Worm (Caenorhabditis elegans): Measurements from ENCODE around the gene lin-49.

Gene lin-49

DNA sequence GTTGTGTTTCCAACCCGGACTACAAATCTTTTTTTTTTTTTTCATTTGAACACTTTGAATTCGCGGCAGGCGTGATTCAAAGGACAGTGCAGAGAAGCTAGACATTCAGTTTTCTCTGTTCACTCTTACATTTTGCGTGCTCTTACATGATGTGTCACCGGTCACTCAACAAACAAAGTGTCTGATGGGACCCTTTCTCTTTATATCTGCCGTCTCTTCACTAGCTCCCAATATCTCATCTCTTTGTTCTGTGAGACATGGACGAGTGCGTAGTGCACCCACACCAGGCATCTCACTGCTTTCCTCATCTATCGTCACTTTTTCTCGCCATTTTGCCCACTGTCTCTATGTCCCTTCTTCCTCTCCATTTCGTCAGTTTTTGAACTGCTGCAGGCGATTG, 33.4 kb upstream of the lin-49 start (continued):
- TF ChIP-seq tag-97 (GFP tag; IDR thresholded peaks at IDR 0.05) (no peak), nhr-77 (tag; optimal IDR thresholded peaks at IDR 0.05) (no peak), lin-13 (GFP tag; optimal IDR thresholded peaks at IDR 0.05) (peak; percentile 50), lsy-2 (tag; optimal IDR thresholded peaks at IDR 0.05) (peak; percentile 30 to 51), hlh-30 (tag; optimal IDR thresholded peaks at IDR 0.05; ENCODE audit: insufficient read depth) (peak; percentile 50), nhr-48 (tag; optimal IDR thresholded peaks at IDR 0.05) (peak; percentile 92), hlh-11 (tag; optimal IDR thresholded peaks at IDR 0.05) (peak; percentile 71), nhr-11 (tag; optimal IDR thresholded peaks at IDR 0.05) (peak; percentile 71), ces-1 (GFP tag; optimal IDR thresholded peaks at IDR 0.05) (no peak), mdl-1 (tag; optimal IDR thresholded peaks at IDR 0.05) (peak in 1 of 2 experiments; percentile 26), dmd-8 (GFP tag; IDR thresholded peaks at IDR 0.05) (no peak), F49E8.2 (tag; optimal IDR thresholded peaks at IDR 0.05; ENCODE audit: borderline replicate concordance) (no peak), nhr-102 (tag; optimal IDR thresholded peaks at IDR 0.05) (peak; percentile 21), nhr-28 (tag; optimal IDR thresholded peaks at IDR 0.05) (peak; percentile 55), hif-1 (tag; optimal IDR thresholded peaks at IDR 0.05) (peak in 1 of 2 experiments; percentile 23), spr-3 (GFP tag; optimal IDR thresholded peaks at IDR 0.05) (no peak), ctbp-1 (GFP tag; IDR thresholded peaks at IDR 0.05) (no peak), ceh-62 (tag; optimal IDR thresholded peaks at IDR 0.05) (no peak), dve-1 (tag; optimal IDR thresholded peaks at IDR 0.05; ENCODE audit: insufficient read depth) (peak; percentile 33), php-3 (GFP tag; IDR thresholded peaks at IDR 0.05) (0 out of 2 replicates have a peak, but pooled peaks have one; percentile 12), Y48G9A.11 (GFP tag; IDR thresholded peaks at IDR 0.05) (no peak)

- no peak for TF ChIP-seq ztf-7 (tag; optimal IDR thresholded peaks at IDR 0.05)
- peak in 1 of 2 experiments; percentile 33 for TF ChIP-seq lsy-2 (tag; optimal IDR thresholded peaks at IDR 0.05)
- TF ChIP-seq hlh-30 (tag; optimal IDR thresholded peaks at IDR 0.05; ENCODE audit: insufficient read depth), result peak; percentile 60
Observed at ce11 chrIV:8587605-8588004, 32.9 kb upstream of the lin-49 start.

- no peak for TF ChIP-seq spr-1 (tag; optimal IDR thresholded peaks at IDR 0.05)
- no peak for TF ChIP-seq nhr-28 (tag; optimal IDR thresholded peaks at IDR 0.05)
- no peak for TF ChIP-seq nhr-11 (tag; optimal IDR thresholded peaks at IDR 0.05)
- no peak for TF ChIP-seq nhr-111 (GFP tag; optimal IDR thresholded peaks at IDR 0.05)
- no peak for TF ChIP-seq mdl-1 (tag; optimal IDR thresholded peaks at IDR 0.05)
- TF ChIP-seq duxl-1 (tag; optimal IDR thresholded peaks at IDR 0.05; ENCODE audit: poor library complexity), result no peak
- no peak for TF ChIP-seq nhr-77 (tag; optimal IDR thresholded peaks at IDR 0.05)
- TF ChIP-seq Y5F2A.4 (GFP tag; optimal IDR thresholded peaks at IDR 0.05), result no peak
- no peak for TF ChIP-seq cey-2 (tag; optimal IDR thresholded peaks at IDR 0.05; ENCODE audit: borderline replicate concordance, insufficient read depth)
- no peak for TF ChIP-seq egl-27 (tag; optimal IDR thresholded peaks at IDR 0.05)
- TF ChIP-seq lim-7 (GFP tag; IDR thresholded peaks at IDR 0.05), result no peak
Observed at ce11 chrIV:8595317-8595716, 25.2 kb upstream of the lin-49 start, which contains the start of gene Y59H11AR.3. TSS of gene Y59H11AR.3 (minus strand) at chrIV:8595417.

DNA sequence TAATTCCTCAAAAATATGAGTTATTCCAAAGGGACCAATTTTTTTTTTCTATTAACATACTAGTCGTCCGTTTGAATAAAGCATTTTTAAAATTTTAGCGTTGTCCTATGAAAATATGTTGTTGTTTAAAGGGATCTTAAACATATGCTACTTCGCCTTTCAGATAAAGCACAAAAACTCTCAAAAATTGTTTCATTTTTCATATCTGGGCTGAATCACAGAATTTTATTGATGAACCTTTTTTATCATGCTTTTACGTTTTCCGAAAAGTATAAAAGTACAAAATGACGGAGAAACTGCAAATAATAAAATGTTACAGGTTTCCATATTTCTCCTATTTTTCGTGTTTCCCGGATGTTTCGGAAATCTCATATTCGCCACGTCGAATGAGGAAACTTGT, 24.7 kb upstream of the lin-49 start, which contains the start of gene clec-181:
TSS of gene clec-181 (plus strand) at position 301 of the 400 bp plus-strand sequence.
- no peak for TF ChIP-seq ZK546.5 (tag; optimal IDR thresholded peaks at IDR 0.05)
- TF ChIP-seq dmd-8 (GFP tag; IDR thresholded peaks at IDR 0.05), result no peak
- no peak for TF ChIP-seq egl-27 (tag; optimal IDR thresholded peaks at IDR 0.05)

DNA sequence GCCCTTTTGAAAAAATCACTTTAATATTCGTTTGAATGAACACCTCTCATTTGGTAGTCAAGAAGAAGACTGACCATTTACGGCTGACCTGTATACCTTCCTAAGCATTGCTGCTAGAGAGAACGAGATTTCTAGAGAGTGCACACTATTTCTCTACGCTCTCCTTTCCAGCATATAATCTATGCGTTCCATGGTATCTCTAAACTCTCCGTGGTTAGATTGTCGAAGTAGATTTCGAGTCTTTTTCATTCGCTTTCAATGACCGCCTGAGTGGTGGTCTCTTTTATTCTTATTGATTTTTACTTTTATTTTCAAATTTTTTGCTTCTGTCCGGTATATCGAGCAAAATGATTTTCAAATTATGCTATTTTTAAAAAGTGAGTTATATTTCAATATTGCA, 23.0 kb upstream of the lin-49 start:
- TF ChIP-seq nhr-41 (GFP tag; IDR thresholded peaks at IDR 0.05) (no peak), F26F4.8 (GFP tag; conservative IDR thresholded peaks at IDR 0.05) (no peak), zag-1 (tag; optimal IDR thresholded peaks at IDR 0.05) (no peak), nhr-237 (tag; optimal IDR thresholded peaks at IDR 0.05) (no peak), ZK546.5 (tag; optimal IDR thresholded peaks at IDR 0.05) (no peak), tra-1 (GFP tag; IDR thresholded peaks at IDR 0.05) (no peak), lsy-2 (tag; optimal IDR thresholded peaks at IDR 0.05) (peak in 1 of 2 experiments; percentile 12), unc-39 (tag; optimal IDR thresholded peaks at IDR 0.05) (no peak), unc-130 (GFP tag; optimal IDR thresholded peaks at IDR 0.05) (no peak), Y105C5A.15 (GFP tag; IDR thresholded peaks at IDR 0.05) (no peak), saeg-2 (GFP tag; IDR thresholded peaks at IDR 0.05) (no peak), unc-62 (GFP tag; optimal IDR thresholded peaks at IDR 0.05 in 1 of 2) (peak in 1 of 2 experiments; percentile 28), unc-62 (tag; optimal IDR thresholded peaks at IDR 0.05) (no peak), egl-27 (tag; optimal IDR thresholded peaks at IDR 0.05) (no peak), duxl-1 (tag; optimal IDR thresholded peaks at IDR 0.05; ENCODE audit: poor library complexity) (peak; percentile 91), dmd-8 (GFP tag; IDR thresholded peaks at IDR 0.05) (no peak), hmg-1.1 (GFP tag; IDR thresholded peaks at IDR 0.05) (peak; percentile 45; the same call in 1 of the 2 replicates), lin-15B (tag; optimal IDR thresholded peaks at IDR 0.05) (no peak)

Data from whole organism, L4 larva.